ENCODE assay signal across 2 worm cellular contexts in genomic region chrV:13624424-13624823, ce11.
A peak's percentile ranks its signal among the peaks of the same experiment; 100 is the strongest.
TF ChIP-seq lines count a peak whose summit lies in the region.

Gene F53F4.11 (minus strand): TSS chrV:13624524.

TF ChIP-seq in whole organism, L4 larva, 104 proteins besides CTCF, POLR2A, EP300 and RAD21:
- TF ChIP-seq nhr-76 (tag; optimal IDR thresholded peaks at IDR 0.05; lab: Kevin White, UChicago) (no peak), ceh-32 (tag; optimal IDR thresholded peaks at IDR 0.05; lab: Kevin White, UChicago; ENCODE audit: poor library complexity) (no peak), snpc-1.2 (GFP tag; IDR thresholded peaks at IDR 0.05; lab: Robert Waterston, UW) (no peak), ztf-11 (tag; optimal IDR thresholded peaks at IDR 0.05; lab: Kevin White, UChicago) (no peak), daf-16 (GFP tag; optimal IDR thresholded peaks at IDR 0.05; lab: Kevin White, UChicago) (no peak), daf-16 (tag; optimal IDR thresholded peaks at IDR 0.05; lab: Kevin White, UChicago) (no peak), F44E2.7 (GFP tag; IDR thresholded peaks at IDR 0.05; lab: Robert Waterston, UW) (no peak), daf-8 (GFP tag; IDR thresholded peaks at IDR 0.05; lab: Robert Waterston, UW) (no peak), madf-9 (GFP tag; conservative IDR thresholded peaks at IDR 0.05; lab: Robert Waterston, UW) (no peak), pha-4 (GFP tag; IDR thresholded peaks at IDR 0.05; lab: Robert Waterston, UW) (0 out of 2 replicates have a peak, but pooled peaks have one; percentile 16), pha-4 (tag; optimal IDR thresholded peaks at IDR 0.05; lab: Kevin White, UChicago) (no peak), nhr-6 (tag; optimal IDR thresholded peaks at IDR 0.05; lab: Kevin White, UChicago) (no peak), nhr-41 (GFP tag; IDR thresholded peaks at IDR 0.05; lab: Robert Waterston, UW) (no peak), lin-38 (GFP tag; IDR thresholded peaks at IDR 0.05; lab: Robert Waterston, UW) (peak; percentile 44; the same call in 1 of the 2 replicates), nhr-111 (GFP tag; optimal IDR thresholded peaks at IDR 0.05; lab: Kevin White, UChicago) (no peak), mdt-29 (GFP tag; IDR thresholded peaks at IDR 0.05; lab: Robert Waterston, UW) (no peak), T26A8.4 (GFP tag; IDR thresholded peaks at IDR 0.05; lab: Robert Waterston, UW) (no peak), dve-1 (tag; optimal IDR thresholded peaks at IDR 0.05; lab: Kevin White, UChicago; ENCODE audit: insufficient read depth) (no peak), hlh-30 (tag; optimal IDR thresholded peaks at IDR 0.05; lab: Kevin White, UChicago; ENCODE audit: insufficient read depth) (no peak), Y5F2A.4 (GFP tag; optimal IDR thresholded peaks at IDR 0.05; lab: Kevin White, UChicago) (no peak)
TF ChIP-seq in whole organism, L4 larva: peak in this region for 2.

TF ChIP-seq in whole organism, young adult, 124 proteins besides CTCF, POLR2A, EP300 and RAD21:
- TF ChIP-seq attf-6 (GFP tag; IDR thresholded peaks at IDR 0.05; lab: Robert Waterston, UW) (0 out of 2 replicates have a peak, but pooled peaks have one; percentile 34), nhr-27 (tag; optimal IDR thresholded peaks at IDR 0.05; lab: Kevin White, UChicago) (no peak), rec-8 (tag; optimal IDR thresholded peaks at IDR 0.05; lab: Kevin White, UChicago) (no peak), snpc-1.3 (tag; optimal IDR thresholded peaks at IDR 0.05; lab: Kevin White, UChicago; ENCODE audit: insufficient read depth) (no peak), lin-54 (GFP tag; optimal IDR thresholded peaks at IDR 0.05; lab: Kevin White, UChicago) (no peak), F10E7.11 (tag; optimal IDR thresholded peaks at IDR 0.05; lab: Kevin White, UChicago) (no peak), rcor-1 (GFP tag; IDR thresholded peaks at IDR 0.05; lab: Robert Waterston, UW) (no peak), madf-3 (GFP tag; IDR thresholded peaks at IDR 0.05; lab: Robert Waterston, UW) (0 out of 2 replicates have a peak, but pooled peaks have one; percentile 73), Y95B8A.8 (GFP tag; IDR thresholded peaks at IDR 0.05; lab: Robert Waterston, UW) (no peak), aptf-2 (GFP tag; conservative IDR thresholded peaks at IDR 0.05; lab: Robert Waterston, UW) (no peak), akir-1 (GFP tag; optimal IDR thresholded peaks at IDR 0.05; lab: Kevin White, UChicago) (no peak), bed-2 (GFP tag; IDR thresholded peaks at IDR 0.05; lab: Robert Waterston, UW) (no peak), ZK185.1 (tag; optimal IDR thresholded peaks at IDR 0.05; lab: Kevin White, UChicago; ENCODE audit: poor library complexity, severe bottlenecking) (no peak), dpff-1 (tag; optimal IDR thresholded peaks at IDR 0.05; lab: Kevin White, UChicago) (no peak), ceh-27 (GFP tag; optimal IDR thresholded peaks at IDR 0.05; lab: Kevin White, UChicago) (no peak), F57A8.1 (GFP tag; optimal IDR thresholded peaks at IDR 0.05; lab: Kevin White, UChicago) (no peak), ztf-6 (GFP tag; IDR thresholded peaks at IDR 0.05; lab: Robert Waterston, UW) (no peak), tbx-9 (tag; optimal IDR thresholded peaks at IDR 0.05; lab: Kevin White, UChicago; ENCODE audit: borderline replicate concordance) (no peak), madf-6 (GFP tag; IDR thresholded peaks at IDR 0.05; lab: Robert Waterston, UW) (peak; percentile 50), lin-40 (tag; optimal IDR thresholded peaks at IDR 0.05; lab: Kevin White, UChicago) (no peak), ama-1 (optimal IDR thresholded peaks at IDR 0.05; lab: Kevin White, UChicago) (no peak), ama-1 (GFP tag; optimal IDR thresholded peaks at IDR 0.05; lab: Kevin White, UChicago) (no peak), ceh-91 (GFP tag; IDR thresholded peaks at IDR 0.05; lab: Robert Waterston, UW) (no peak), tlf-1 (GFP tag; optimal IDR thresholded peaks at IDR 0.05; lab: Kevin White, UChicago) (peak; percentile 18), chd-7 (tag; optimal IDR thresholded peaks at IDR 0.05; lab: Kevin White, UChicago) (peak; percentile 2), tbp1 (GFP tag; optimal IDR thresholded peaks at IDR 0.05; lab: Kevin White, UChicago) (no peak), nfyb-1 (GFP tag; IDR thresholded peaks at IDR 0.05; lab: Robert Waterston, UW) (no peak), ceh-79 (tag; optimal IDR thresholded peaks at IDR 0.05; lab: Kevin White, UChicago) (no peak), sdz-38 (tag; optimal IDR thresholded peaks at IDR 0.05; lab: Kevin White, UChicago) (no peak), sptf-2 (GFP tag; optimal IDR thresholded peaks at IDR 0.05; lab: Kevin White, UChicago) (no peak), nfya-2 (GFP tag; IDR thresholded peaks at IDR 0.05; lab: Robert Waterston, UW) (no peak), Y53F4B.3 (GFP tag; IDR thresholded peaks at IDR 0.05; lab: Robert Waterston, UW) (no peak), F33H1.4 (GFP tag; IDR thresholded peaks at IDR 0.05; lab: Robert Waterston, UW) (no peak), dpl-1 (GFP tag; optimal IDR thresholded peaks at IDR 0.05; lab: Kevin White, UChicago) (no peak), mel-28 (tag; optimal IDR thresholded peaks at IDR 0.05; lab: Kevin White, UChicago; ENCODE audit: borderline replicate concordance) (no peak), ztf-3 (GFP tag; optimal IDR thresholded peaks at IDR 0.05; lab: Kevin White, UChicago) (no peak), T26A5.8 (tag; optimal IDR thresholded peaks at IDR 0.05; lab: Kevin White, UChicago) (no peak), madf-10 (tag; optimal IDR thresholded peaks at IDR 0.05; lab: Kevin White, UChicago) (no peak), bed-1 (GFP tag; IDR thresholded peaks at IDR 0.05; lab: Robert Waterston, UW) (no peak), hsf-1 (GFP tag; IDR thresholded peaks at IDR 0.05; lab: Robert Waterston, UW) (peak; percentile 49; the same call in 1 of the 2 replicates), ceh-100 (GFP tag; IDR thresholded peaks at IDR 0.05; lab: Robert Waterston, UW) (0 out of 2 replicates have a peak, but pooled peaks have one; percentile 24), lsl-1 (GFP tag; optimal IDR thresholded peaks at IDR 0.05; lab: Kevin White, UChicago) (peak; percentile 8), athp-1 (tag; optimal IDR thresholded peaks at IDR 0.05; lab: Kevin White, UChicago) (no peak), mcd-1 (GFP tag; IDR thresholded peaks at IDR 0.05; lab: Robert Waterston, UW) (no peak), xnd-1 (tag; optimal IDR thresholded peaks at IDR 0.05; lab: Kevin White, UChicago) (no peak), attf-3 (GFP tag; conservative IDR thresholded peaks at IDR 0.05; lab: Robert Waterston, UW) (no peak), cebp-1 (GFP tag; IDR thresholded peaks at IDR 0.05; lab: Robert Waterston, UW) (no peak), cebp-1 (tag; optimal IDR thresholded peaks at IDR 0.05; lab: Kevin White, UChicago) (no peak), nhr-90 (tag; optimal IDR thresholded peaks at IDR 0.05; lab: Kevin White, UChicago) (no peak), D2030.7 (GFP tag; IDR thresholded peaks at IDR 0.05; lab: Robert Waterston, UW) (no peak), egl-18 (GFP tag; IDR thresholded peaks at IDR 0.05; lab: Robert Waterston, UW) (no peak), aptf-3 (GFP tag; IDR thresholded peaks at IDR 0.05; lab: Robert Waterston, UW) (no peak)
